Worm (Caenorhabditis elegans) whole organism, mixed stage, embryonic: ENCODE data around the gene F57B9.8.
A peak's percentile ranks its signal among the peaks of the same experiment; 100 is the strongest.

ENCODE experiments used
- M03D4.4 ChIP-seq: sonication (generic microtip); optimal IDR thresholded peaks from 2 replicates; lab custom pipeline; 2017; ENCODE audit warnings: mild to moderate bottlenecking, missing genetic modification characterization, missing compliant biosample characterization
- bed-3 ChIP-seq: fragments of 200-800 bp; sonication (Bioruptor generic); optimal IDR thresholded peaks from 3 replicates; lab custom pipeline; 2018; ENCODE audit warnings: mild to moderate bottlenecking, missing genetic modification characterization, moderate library complexity, missing compliant biosample characterization
- blmp-1 ChIP-seq: fragments of 150-350 bp; optimal IDR thresholded peaks from 2 replicates; lab custom pipeline; 2014; ENCODE audit warnings: missing biosample characterization, missing genetic modification characterization
- ceh-39 ChIP-seq: fragments of 150-350 bp; optimal IDR thresholded peaks from 2 replicates; lab custom pipeline; 2014; ENCODE audit warnings: missing biosample characterization, missing genetic modification characterization
- ceh-43 ChIP-seq: fragments of 200-800 bp; sonication (Bioruptor generic); optimal IDR thresholded peaks from 2 replicates; lab custom pipeline; 2018; ENCODE audit warnings: mild to moderate bottlenecking, missing genetic modification characterization, moderate library complexity, missing compliant biosample characterization
- ceh-83 ChIP-seq: fragments of 200-800 bp; sonication (Bioruptor generic); optimal IDR thresholded peaks from 2 replicates; lab custom pipeline; 2018; ENCODE audit warnings: mild to moderate bottlenecking, missing genetic modification characterization, missing compliant biosample characterization
- ces-1 ChIP-seq: fragments of 150-350 bp; optimal IDR thresholded peaks from 2 replicates; lab custom pipeline; 2014; ENCODE audit warnings: missing biosample characterization, missing genetic modification reagents, missing genetic modification characterization
- drap-1 ChIP-seq: fragments of 200-800 bp; sonication (Bioruptor generic); optimal IDR thresholded peaks from 3 replicates; lab custom pipeline; 2018; ENCODE audit warnings: mild to moderate bottlenecking, missing genetic modification characterization, missing compliant biosample characterization
- elt-1 ChIP-seq: sonication (generic microtip); optimal IDR thresholded peaks from 2 replicates; lab custom pipeline; 2017; ENCODE audit warnings: missing genetic modification characterization, mild to moderate bottlenecking, missing compliant biosample characterization, antibody characterized with exemption, moderate library complexity, borderline replicate concordance; ENCODE audit not compliant: insufficient read depth
- elt-3 ChIP-seq: fragments of 150-350 bp; optimal IDR thresholded peaks from 2 replicates; lab custom pipeline; 2014; ENCODE audit warnings: missing biosample characterization, missing genetic modification characterization
- flh-1 ChIP-seq: fragments of 200-800 bp; sonication (Bioruptor generic); optimal IDR thresholded peaks from 2 replicates; lab custom pipeline; 2018; ENCODE audit warnings: mild to moderate bottlenecking, missing genetic modification characterization, moderate library complexity, missing compliant biosample characterization
- ham-2 ChIP-seq: fragments of 200-800 bp; sonication (Bioruptor generic); optimal IDR thresholded peaks from 2 replicates; lab custom pipeline; 2018; ENCODE audit warnings: mild to moderate bottlenecking, missing genetic modification characterization, missing compliant biosample characterization
- hlh-1 ChIP-seq: fragments of 150-350 bp; optimal IDR thresholded peaks from 2 replicates; lab custom pipeline; 2014; ENCODE audit warnings: missing biosample characterization, missing genetic modification reagents, missing genetic modification characterization
- lin-32 ChIP-seq: fragments of 200-800 bp; sonication (Bioruptor generic); optimal IDR thresholded peaks from 2 replicates; lab custom pipeline; 2018; ENCODE audit warnings: mild to moderate bottlenecking, missing genetic modification characterization, missing compliant biosample characterization
- lsy-2 ChIP-seq: fragments of 150-350 bp; optimal IDR thresholded peaks from 2 replicates; lab custom pipeline; 2014; ENCODE audit warnings: missing biosample characterization, missing genetic modification characterization
- mab-5 ChIP-seq: fragments of 150-350 bp; optimal IDR thresholded peaks from 2 replicates; lab custom pipeline; 2014; ENCODE audit warnings: missing biosample characterization, missing genetic modification characterization
- mep-1 ChIP-seq: fragments of 150-350 bp; optimal IDR thresholded peaks from 2 replicates; lab custom pipeline; 2017; ENCODE audit warnings: missing biosample characterization, missing genetic modification reagents, missing genetic modification characterization, inconsistent platforms
- mls-2 ChIP-seq: sonication (generic microtip); optimal IDR thresholded peaks from 2 replicates; lab custom pipeline; 2016; ENCODE audit warnings: mild to moderate bottlenecking, missing genetic modification characterization, moderate library complexity, missing compliant biosample characterization
- nhr-2 ChIP-seq: fragments of 150-350 bp; optimal IDR thresholded peaks from 2 replicates; lab custom pipeline; 2014; ENCODE audit warnings: missing biosample characterization, missing genetic modification characterization
- nhr-237 ChIP-seq: fragments of 150-350 bp; optimal IDR thresholded peaks from 2 replicates; lab custom pipeline; 2014; ENCODE audit warnings: missing biosample characterization, missing genetic modification characterization
- nhr-76 ChIP-seq: sonication (generic microtip); optimal IDR thresholded peaks from 2 replicates; lab custom pipeline; 2017; ENCODE audit warnings: missing biosample characterization, missing genetic modification characterization
- sem-2 ChIP-seq: fragments of 200-800 bp; sonication (Bioruptor generic); optimal IDR thresholded peaks from 2 replicates; lab custom pipeline; 2018; ENCODE audit warnings: mild to moderate bottlenecking, missing genetic modification characterization, missing compliant biosample characterization
- snpc-4 ChIP-seq: fragments of 150-350 bp; optimal IDR thresholded peaks from 2 replicates; lab custom pipeline; 2014; ENCODE audit warnings: missing biosample characterization, missing genetic modification characterization
- tbx-8 ChIP-seq: fragments of 200-800 bp; sonication (Bioruptor generic); optimal IDR thresholded peaks from 2 replicates; lab custom pipeline; 2018; ENCODE audit warnings: mild to moderate bottlenecking, missing genetic modification characterization, moderate library complexity, missing compliant biosample characterization
- unc-120 ChIP-seq: sonication (generic microtip); optimal IDR thresholded peaks from 2 replicates; lab custom pipeline; 2017; ENCODE audit warnings: missing genetic modification characterization, missing compliant biosample characterization; ENCODE audit not compliant: poor library complexity, severe bottlenecking
- unc-62 ChIP-seq: fragments of 150-350 bp; optimal IDR thresholded peaks from 2 replicates; lab custom pipeline; 2014; ENCODE audit warnings: missing biosample characterization, missing genetic modification reagents, missing genetic modification characterization
- zip-8 ChIP-seq: fragments of 150-350 bp; optimal IDR thresholded peaks from 2 replicates; lab custom pipeline; 2014; ENCODE audit warnings: missing biosample characterization, missing genetic modification characterization
- ztf-11 ChIP-seq: fragments of 150-350 bp; optimal IDR thresholded peaks from 2 replicates; lab custom pipeline; 2014; ENCODE audit warnings: missing biosample characterization, missing genetic modification characterization

The F57B9.8 gene

DNA sequence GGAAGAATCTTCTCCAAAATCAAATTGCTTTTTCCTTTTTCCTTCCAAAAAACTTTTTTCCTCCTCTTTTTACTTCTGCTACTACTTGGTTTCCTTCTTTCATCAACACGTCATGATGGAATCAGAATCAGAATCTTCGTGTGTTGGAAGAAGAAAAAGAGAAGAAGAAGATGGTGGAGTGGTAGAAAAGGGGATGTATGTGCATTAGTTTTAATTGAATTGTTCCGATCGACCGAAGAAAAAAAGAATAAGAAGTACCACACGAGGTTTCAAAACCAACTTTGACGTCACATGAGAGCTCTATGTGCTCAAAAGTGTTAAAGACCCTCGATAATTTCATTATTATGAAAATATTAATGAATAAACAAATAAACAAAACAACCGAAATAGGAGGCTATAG is 20.3 kb downstream of the F57B9.8 start:
- TF ChIP-seq hlh-1 (tag; lab: Kevin White, UChicago) (no peak), ces-1 (peak; percentile 43)

DNA sequence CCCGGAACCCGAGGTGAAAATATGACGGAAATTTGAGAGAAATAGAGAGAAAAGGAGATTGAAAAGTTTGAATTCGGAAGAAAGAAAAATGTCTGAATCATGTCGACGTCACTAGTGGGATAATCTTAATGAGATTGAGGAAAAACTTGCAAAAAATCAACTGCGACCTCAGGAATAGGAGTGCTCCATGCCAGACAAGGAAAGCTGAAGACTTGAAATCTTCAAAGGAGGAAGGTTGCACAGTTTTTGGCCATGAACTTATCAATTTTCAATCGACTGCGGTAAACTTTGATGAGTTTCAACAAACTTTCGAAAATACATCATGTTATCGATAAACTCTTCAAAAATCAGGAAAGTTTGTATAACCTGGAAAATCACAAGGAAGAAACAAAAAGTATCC is 22.7 kb downstream of the F57B9.8 start, which contains the start of gene pdf-1:
TSS of gene pdf-1 (minus strand) at position 101 of the 400 bp plus-strand sequence.
- TF ChIP-seq M03D4.4 (tag; lab: Kevin White, UChicago) = no peak

DNA sequence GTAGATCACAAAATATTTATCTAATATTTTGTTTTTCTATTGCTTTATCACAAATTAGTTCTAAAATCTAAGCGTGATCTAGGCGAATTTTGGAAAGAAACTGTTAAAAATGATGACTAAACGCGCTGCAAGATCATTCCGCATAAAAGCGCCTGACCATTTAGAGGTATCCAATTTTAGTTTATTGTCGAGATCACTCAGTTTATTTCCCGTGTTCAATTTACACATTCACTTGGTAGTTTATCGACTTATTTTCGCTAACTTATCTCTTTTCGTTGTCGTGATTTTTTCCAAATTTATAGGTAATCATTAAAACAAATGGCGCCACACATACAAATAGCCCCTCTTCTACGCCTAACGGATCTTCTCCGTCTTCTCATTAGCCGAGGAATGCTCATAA is 28.7 kb downstream of the F57B9.8 start, which contains the start of gene T07E3.2:
TSS of gene T07E3.2 (plus strand) at position 301 of the 400 bp plus-strand sequence.
- TF ChIP-seq mep-1 = no peak
- TF ChIP-seq ham-2 (GFP tag; lab: Kevin White, UChicago) = no peak
- no peak for TF ChIP-seq ceh-39 (tag; lab: Kevin White, UChicago)
- TF ChIP-seq nhr-2 = no peak
- no peak for TF ChIP-seq elt-1
- TF ChIP-seq snpc-4 = no peak
- no peak for TF ChIP-seq unc-62 (GFP tag; lab: Kevin White, UChicago)
- no peak for TF ChIP-seq drap-1
- no peak for TF ChIP-seq flh-1 (GFP tag; lab: Kevin White, UChicago)
- no peak for TF ChIP-seq mls-2 (tag; lab: Kevin White, UChicago)
- no peak for TF ChIP-seq zip-8 (tag; lab: Kevin White, UChicago)
- TF ChIP-seq ceh-83 (GFP tag; lab: Kevin White, UChicago) = no peak
- TF ChIP-seq hlh-1 (tag; lab: Kevin White, UChicago) = no peak
- TF ChIP-seq unc-120 (tag; lab: Kevin White, UChicago) = no peak
- no peak for TF ChIP-seq elt-3 (tag; lab: Kevin White, UChicago)
- TF ChIP-seq sem-2 = no peak
- TF ChIP-seq ztf-11 (tag; lab: Kevin White, UChicago) = no peak
- TF ChIP-seq nhr-237 (tag; lab: Kevin White, UChicago) = no peak
- TF ChIP-seq lsy-2 (tag; lab: Kevin White, UChicago) = no peak

DNA sequence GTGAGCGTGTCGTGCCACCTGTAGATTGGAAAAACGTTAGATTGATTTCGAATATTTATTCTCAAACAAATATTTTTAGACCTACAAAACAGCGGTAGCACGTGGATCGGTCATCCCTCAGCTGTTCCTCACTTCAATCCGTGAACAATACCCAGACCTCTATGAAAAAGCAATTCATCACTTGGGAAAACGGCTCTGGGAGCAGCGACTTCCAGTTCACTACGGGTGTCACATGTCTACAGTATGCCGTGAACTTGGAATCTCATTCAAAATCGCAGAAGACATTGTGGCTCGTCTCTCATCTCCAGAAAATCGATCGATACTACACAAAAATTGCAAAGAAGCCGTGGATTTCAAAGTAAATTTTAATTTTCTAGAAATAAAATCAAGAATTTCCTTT is 30.7 kb downstream of the F57B9.8 start:
- no peak for TF ChIP-seq sem-2
- TF ChIP-seq bed-3 (GFP tag; lab: Kevin White, UChicago) = no peak
- no peak for TF ChIP-seq blmp-1 (tag; lab: Kevin White, UChicago)
- TF ChIP-seq ces-1 = no peak
- TF ChIP-seq nhr-76 (tag; lab: Kevin White, UChicago) = no peak
- TF ChIP-seq ceh-43 (GFP tag; lab: Kevin White, UChicago) = no peak
- no peak for TF ChIP-seq mls-2 (tag; lab: Kevin White, UChicago)
- TF ChIP-seq mep-1 = no peak
- no peak for TF ChIP-seq lsy-2 (tag; lab: Kevin White, UChicago)
- TF ChIP-seq unc-62 (GFP tag; lab: Kevin White, UChicago) = no peak
- no peak for TF ChIP-seq lin-32
- no peak for TF ChIP-seq M03D4.4 (tag; lab: Kevin White, UChicago)
- TF ChIP-seq mab-5 (tag; lab: Kevin White, UChicago) = no peak
- no peak for TF ChIP-seq tbx-8 (GFP tag; lab: Kevin White, UChicago)
- no peak for TF ChIP-seq ztf-11 (tag; lab: Kevin White, UChicago)
- no peak for TF ChIP-seq nhr-2
- TF ChIP-seq elt-1 = no peak
- TF ChIP-seq unc-120 (tag; lab: Kevin White, UChicago) = no peak

DNA sequence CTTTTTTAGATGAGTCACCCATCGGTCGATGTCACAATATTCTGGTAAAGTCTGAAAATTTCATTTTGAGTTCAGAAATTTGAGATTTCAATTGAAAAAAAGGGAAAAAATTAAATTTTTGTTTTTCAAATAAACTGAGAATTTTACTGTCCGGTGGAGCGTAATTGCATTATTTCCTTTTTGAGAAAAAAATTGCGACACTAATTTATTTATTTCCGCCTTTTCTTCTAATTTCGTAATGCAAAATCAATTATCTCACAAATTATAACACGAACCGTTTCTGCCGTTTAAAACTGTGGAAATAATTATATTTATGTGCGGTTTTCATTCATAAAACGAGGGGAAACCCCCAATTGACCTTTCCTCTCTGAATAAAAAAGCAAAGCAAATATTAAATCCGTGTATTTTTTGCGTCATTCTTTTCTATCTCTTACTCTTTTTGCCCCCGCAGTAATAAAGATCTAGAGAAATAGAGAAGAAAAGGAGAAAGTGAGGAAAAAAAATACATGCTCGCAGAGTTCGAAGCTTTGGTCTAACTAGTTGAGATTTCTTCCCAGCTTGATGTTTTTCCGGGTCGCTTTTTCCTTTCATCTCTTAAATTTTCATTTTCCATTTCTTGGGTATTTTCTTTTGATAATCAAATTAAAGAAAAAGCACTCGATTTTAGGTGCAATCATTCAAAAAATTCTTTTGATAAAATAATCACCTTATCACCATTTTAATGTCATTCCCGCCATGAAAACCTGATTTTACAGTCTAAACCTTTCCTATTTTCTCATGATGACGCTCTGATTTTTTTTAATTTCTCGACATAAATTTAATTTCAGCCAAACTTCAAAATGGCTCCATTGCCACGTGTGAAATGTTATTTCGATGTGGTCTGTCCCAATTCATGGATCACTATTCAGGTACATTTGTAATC is 31.8 kb downstream of the F57B9.8 start, which contains the start of the genes brc-2 and T07E3.3:
TSS of gene brc-2 (minus strand) at position 51 of the 922 bp plus-strand sequence.
TSS of gene T07E3.3 (plus strand) at position 822 of the 922 bp plus-strand sequence.
- TF ChIP-seq ces-1 (peak; percentile 86), sem-2 (no peak), ceh-43 (GFP tag; lab: Kevin White, UChicago) (peak; percentile 41)

DNA sequence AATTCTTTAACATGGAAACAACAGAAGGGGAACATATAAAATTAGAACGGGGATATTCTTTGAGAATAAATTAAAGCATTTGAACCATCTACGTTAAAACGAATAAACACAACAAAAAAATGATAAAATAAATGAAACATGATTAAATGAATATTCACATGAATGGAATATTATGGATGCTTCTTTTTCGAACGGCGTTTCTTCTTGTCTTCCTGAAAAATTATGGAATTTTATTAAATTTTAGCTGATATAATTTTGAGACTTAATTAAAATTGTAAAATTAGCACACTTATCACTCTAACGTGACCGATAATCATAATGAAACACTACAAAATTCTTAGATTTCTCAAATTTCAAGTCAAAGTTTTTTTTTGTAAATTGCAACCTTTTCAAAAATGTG is 34.5 kb downstream of the F57B9.8 start:
- TF ChIP-seq sem-2 = no peak
